Fruit fly (Drosophila melanogaster) whole organism, embryonic: ENCODE data around the gene CG31406.

Experiments
- CG10274 ChIP-seq: fragments of 200-800 bp; sonication (Bioruptor generic); optimal IDR thresholded peaks from 3 replicates; lab custom pipeline; 2017; ENCODE audit warnings: missing biosample characterization, mild to moderate bottlenecking, missing genetic modification characterization
- CG10321 ChIP-seq: fragments of 200-800 bp; sonication (Bioruptor generic); IDR thresholded peaks from 2 replicates; pipeline ENCODE4 v1.3.6; 2022; ENCODE audit warnings: missing biosample characterization, missing genetic modification characterization
- CG10959 ChIP-seq: fragments of 200-800 bp; sonication (Bioruptor generic); IDR thresholded peaks from 2 replicates; pipeline ENCODE4 v1.3.6; 2022; ENCODE audit warnings: missing biosample characterization, missing genetic modification characterization
- CG11456 ChIP-seq: fragments of 200-800 bp; sonication (Bioruptor generic); IDR thresholded peaks from 3 replicates; pipeline ENCODE4 v1.3.6; 2022; ENCODE audit warnings: missing biosample characterization, missing genetic modification characterization
- CG12236 ChIP-seq: fragments of 200-800 bp; sonication (Bioruptor generic); optimal IDR thresholded peaks from 2 replicates; lab custom pipeline; 2016; ENCODE audit warnings: missing biosample characterization, missing genetic modification characterization
- CG13894 ChIP-seq: fragments of 200-800 bp; sonication (Bioruptor generic); optimal IDR thresholded peaks from 3 replicates; lab custom pipeline; 2018; ENCODE audit warnings: missing biosample characterization, mild to moderate bottlenecking, missing genetic modification characterization, moderate library complexity
- CG16813 ChIP-seq: fragments of 200-800 bp; sonication (Bioruptor generic); IDR thresholded peaks from 3 replicates; pipeline ENCODE4 v1.3.6; 2022; ENCODE audit warnings: missing biosample characterization, missing genetic modification characterization; ENCODE audit not compliant: partially characterized antibody
- CG18011 ChIP-seq: fragments of 200-800 bp; sonication (Bioruptor generic); optimal IDR thresholded peaks from 2 replicates; lab custom pipeline; 2017; ENCODE audit warnings: missing biosample characterization, missing genetic modification characterization, mild to moderate bottlenecking, moderate library complexity, missing genotype
- CG18599 ChIP-seq: fragments of 200-800 bp; sonication (Bioruptor generic); optimal IDR thresholded peaks from 3 replicates; lab custom pipeline; 2017; ENCODE audit warnings: missing biosample characterization, missing genetic modification characterization, mild to moderate bottlenecking, moderate library complexity, missing genetic modification reagents
- CG31365 ChIP-seq: fragments of 200-800 bp; sonication (Bioruptor generic); optimal IDR thresholded peaks from 2 replicates; lab custom pipeline; 2018; ENCODE audit warnings: missing biosample characterization, mild to moderate bottlenecking, missing genetic modification characterization
- CG32532 ChIP-seq: fragments of 200-800 bp; sonication (Bioruptor generic); IDR thresholded peaks from 2 replicates; pipeline ENCODE4 v1.3.6; 2022; ENCODE audit warnings: missing biosample characterization, missing genetic modification characterization
- CG32767 ChIP-seq: fragments of 200-800 bp; sonication (Bioruptor generic); IDR thresholded peaks from 2 replicates; pipeline ENCODE4 v1.3.6; 2022; ENCODE audit warnings: missing biosample characterization, missing genetic modification characterization
- CG33213 ChIP-seq: fragments of 200-800 bp; sonication (Bioruptor generic); optimal IDR thresholded peaks from 3 replicates; lab custom pipeline; 2016; ENCODE audit warnings: missing biosample characterization, missing genetic modification characterization
- CG3838 ChIP-seq: fragments of 200-800 bp; sonication (Bioruptor generic); optimal IDR thresholded peaks from 3 replicates; lab custom pipeline; 2016; ENCODE audit warnings: missing biosample characterization, missing genetic modification characterization
- CG42726 ChIP-seq: fragments of 200-800 bp; sonication (Bioruptor generic); IDR thresholded peaks from 2 replicates; pipeline ENCODE4 v1.3.6; 2022; ENCODE audit warnings: missing biosample characterization, missing genetic modification characterization; ENCODE audit not compliant: partially characterized antibody
- CG4730 ChIP-seq: fragments of 200-800 bp; sonication (Bioruptor generic); IDR thresholded peaks from 2 replicates; pipeline ENCODE4 v1.3.6; 2022; ENCODE audit warnings: missing biosample characterization, missing genetic modification characterization
- CG4854 ChIP-seq: fragments of 200-800 bp; sonication (Bioruptor generic); optimal IDR thresholded peaks from 2 replicates; lab custom pipeline; 2016; ENCODE audit warnings: missing biosample characterization, missing genetic modification characterization, inconsistent platforms
- Dll ChIP-seq: fragments of 200-800 bp; sonication (Bioruptor generic); IDR thresholded peaks from 4 replicates; pipeline ENCODE4 v1.3.6; 2022; ENCODE audit warnings: missing biosample characterization, missing genetic modification characterization; ENCODE audit not compliant: partially characterized antibody
- HHEX ChIP-seq: fragments of 200-800 bp; sonication (Bioruptor generic); optimal IDR thresholded peaks from 3 replicates; lab custom pipeline; 2017; ENCODE audit warnings: missing biosample characterization, mild to moderate bottlenecking, missing genetic modification characterization, missing genetic modification reagents
- HLH4C ChIP-seq: fragments of 200-800 bp; sonication (Bioruptor generic); IDR thresholded peaks from 3 replicates; pipeline ENCODE4 v1.3.6; 2022; ENCODE audit warnings: missing biosample characterization, missing genetic modification characterization; ENCODE audit not compliant: partially characterized antibody
- Hr78 ChIP-seq, 2 experiments: fragments of 200-800 bp in 1 of 2; fragments of >200 bp in 1 of 2; sonication (Bioruptor generic) in 1 of 2; optimal IDR thresholded peaks; 2 replicates each; lab custom pipeline; 2017 to 2019; ENCODE audit warnings: missing biosample characterization in 2 of 2, missing genetic modification characterization in 2 of 2, mild to moderate bottlenecking in 1 of 2, moderate library complexity in 1 of 2
- Med ChIP-seq: fragments of 200-800 bp; sonication (Bioruptor generic); peaks from one replicate; lab custom pipeline; 2016; ENCODE audit warnings: missing biosample characterization, missing genetic modification characterization, mild to moderate bottlenecking, inconsistent platforms, moderate library complexity
- Mes4 ChIP-seq: fragments of 200-800 bp; sonication (Bioruptor generic); optimal IDR thresholded peaks from 2 replicates; lab custom pipeline; 2016; ENCODE audit warnings: missing biosample characterization, missing genetic modification characterization
- NFAT ChIP-seq: fragments of 200-800 bp; sonication (Bioruptor generic); IDR thresholded peaks from 2 replicates; pipeline ENCODE4 v1.3.6; 2022; ENCODE audit warnings: missing biosample characterization, missing genetic modification characterization
- Opbp ChIP-seq: fragments of 200-800 bp; sonication (Bioruptor generic); IDR thresholded peaks from 3 replicates; pipeline ENCODE4 v1.3.6; 2022; ENCODE audit warnings: missing biosample characterization, missing genetic modification characterization; ENCODE audit not compliant: partially characterized antibody
- Ptx1 ChIP-seq: fragments of 200-800 bp; sonication (Bioruptor generic); IDR thresholded peaks from 2 replicates; pipeline ENCODE4 v1.3.6; 2022; ENCODE audit warnings: missing biosample characterization, missing genetic modification characterization
- Taf1 ChIP-seq: fragments of 200-800 bp; sonication (Bioruptor generic); IDR thresholded peaks from 2 replicates; pipeline ENCODE4 v1.3.6; 2022; ENCODE audit warnings: missing biosample characterization, missing genetic modification characterization
- Trl ChIP-seq, 3 experiments: fragments of >200 bp in 2 of 3; fragments of 200-800 bp in 1 of 3; sonication (Bioruptor generic) in 1 of 3; optimal IDR thresholded peaks; 2 replicates in 1 of 3; 3 replicates in 2 of 3; lab custom pipeline; 2016 to 2017; ENCODE audit warnings: missing biosample characterization in 1 of 3, missing genetic modification characterization in 1 of 3
- ara ChIP-seq: fragments of 200-800 bp; sonication (Bioruptor generic); IDR thresholded peaks from 2 replicates; pipeline ENCODE4 v1.3.6; 2022; ENCODE audit warnings: missing biosample characterization, missing genetic modification characterization
- bigmax ChIP-seq: fragments of 200-800 bp; sonication (Bioruptor generic); optimal IDR thresholded peaks from 2 replicates; lab custom pipeline; 2018; ENCODE audit warnings: missing biosample characterization, mild to moderate bottlenecking, missing genetic modification characterization
- dm ChIP-seq: fragments of 200-800 bp; sonication (Bioruptor generic); optimal IDR thresholded peaks from 3 replicates; lab custom pipeline; 2016; ENCODE audit warnings: missing biosample characterization, missing genetic modification characterization
- esg ChIP-seq: fragments of 200-800 bp; sonication (Bioruptor generic); conservative IDR thresholded peaks from 2 replicates; pipeline ENCODE4 v1.3.6; 2022; ENCODE audit warnings: missing biosample characterization, missing genetic modification characterization
- exex ChIP-seq: fragments of 200-800 bp; sonication (Bioruptor generic); optimal IDR thresholded peaks from 4 replicates; lab custom pipeline; 2018; ENCODE audit warnings: missing biosample characterization, mild to moderate bottlenecking, missing genetic modification characterization, moderate library complexity
- fd64A ChIP-seq: fragments of 200-800 bp; sonication (Bioruptor generic); optimal IDR thresholded peaks from 3 replicates; lab custom pipeline; 2018; ENCODE audit warnings: missing biosample characterization, mild to moderate bottlenecking, missing genetic modification characterization
- ftz-f1 ChIP-seq: fragments of 200-800 bp; sonication (Bioruptor generic); optimal IDR thresholded peaks from 2 replicates; lab custom pipeline; 2016; ENCODE audit warnings: missing biosample characterization, missing genetic modification characterization
- gfzf ChIP-seq: fragments of 200-800 bp; sonication (Bioruptor generic); optimal IDR thresholded peaks from 2 replicates; lab custom pipeline; 2016; ENCODE audit warnings: missing biosample characterization, mild to moderate bottlenecking, missing genetic modification characterization, moderate library complexity
- lbe ChIP-seq: fragments of 200-800 bp; sonication (Bioruptor generic); optimal IDR thresholded peaks from 2 replicates; lab custom pipeline; 2016; ENCODE audit warnings: missing biosample characterization, mild to moderate bottlenecking, missing genetic modification characterization
- luna ChIP-seq: fragments of 200-800 bp; sonication (Bioruptor generic); optimal IDR thresholded peaks from 2 replicates; lab custom pipeline; 2016; ENCODE audit warnings: missing biosample characterization, missing genetic modification characterization
- maf-S ChIP-seq: fragments of 200-800 bp; sonication (Bioruptor generic); optimal IDR thresholded peaks from 2 replicates; lab custom pipeline; 2016; ENCODE audit warnings: missing biosample characterization, missing genetic modification characterization
- mirr ChIP-seq: fragments of 200-800 bp; sonication (Bioruptor generic); optimal IDR thresholded peaks from 3 replicates; lab custom pipeline; 2018; ENCODE audit warnings: missing biosample characterization, mild to moderate bottlenecking, missing genetic modification characterization
- odd ChIP-seq: fragments of 200-800 bp; sonication (Bioruptor generic); optimal IDR thresholded peaks from 2 replicates; lab custom pipeline; 2017; ENCODE audit warnings: missing biosample characterization, mild to moderate bottlenecking, missing genetic modification characterization
- onecut ChIP-seq: fragments of 200-800 bp; sonication (Bioruptor generic); IDR thresholded peaks from 2 replicates; pipeline ENCODE4 v1.3.6; 2022; ENCODE audit warnings: missing biosample characterization, missing genetic modification characterization
- psq ChIP-seq: fragments of 200-800 bp; sonication (Bioruptor generic); optimal IDR thresholded peaks from 2 replicates; lab custom pipeline; 2017; ENCODE audit warnings: missing biosample characterization, missing genetic modification characterization
- pzg ChIP-seq: fragments of 200-800 bp; sonication (Bioruptor generic); optimal IDR thresholded peaks from 3 replicates; lab custom pipeline; 2018; ENCODE audit warnings: missing biosample characterization, mild to moderate bottlenecking, missing genetic modification characterization, moderate library complexity
- rib ChIP-seq: fragments of 200-800 bp; sonication (Bioruptor generic); IDR thresholded peaks from 2 replicates; pipeline ENCODE4 v1.3.6; 2022; ENCODE audit warnings: missing biosample characterization, missing genetic modification characterization
- sens ChIP-seq: fragments of 200-800 bp; sonication (Bioruptor generic); peaks from one replicate; lab custom pipeline; 2016; ENCODE audit warnings: missing biosample characterization, missing genetic modification characterization
- sisA ChIP-seq: fragments of 200-800 bp; sonication (Bioruptor generic); IDR thresholded peaks from 2 replicates; pipeline ENCODE4 v1.3.6; 2022; ENCODE audit warnings: missing biosample characterization, missing genetic modification characterization
- toy ChIP-seq: fragments of 200-800 bp; sonication (Bioruptor generic); IDR thresholded peaks from 2 replicates; pipeline ENCODE4 v1.3.6; 2022; ENCODE audit warnings: missing biosample characterization, missing genetic modification characterization

Gene CG31406

DNA sequence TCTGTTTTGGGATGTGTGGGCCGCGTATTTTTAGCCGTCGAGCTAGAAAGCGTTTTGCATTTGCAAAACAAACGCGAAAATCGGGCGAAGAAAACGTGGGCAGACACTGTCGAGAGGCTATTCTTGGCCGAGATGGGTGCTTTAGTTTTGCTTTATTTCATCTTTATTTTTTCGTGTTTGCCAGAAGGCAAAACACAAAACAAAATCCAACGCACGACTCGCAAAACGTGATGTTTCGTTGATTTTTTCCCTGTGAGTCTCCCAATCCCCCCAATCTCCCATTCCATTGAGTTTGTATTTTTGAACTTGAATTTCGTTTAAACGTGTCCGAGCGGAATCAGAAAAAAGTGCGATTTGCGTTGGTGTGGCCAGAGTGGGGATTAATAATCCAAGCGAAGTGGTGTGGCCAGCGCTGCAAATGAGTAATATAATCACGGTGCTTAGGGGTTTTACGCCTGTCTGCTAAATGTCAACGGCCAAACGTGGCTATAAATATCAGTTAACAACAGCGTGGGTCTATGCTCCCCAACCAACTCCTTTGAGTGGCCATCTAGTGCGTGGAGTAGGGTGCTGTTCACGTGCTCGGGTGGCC lies 41.4 kb downstream of the CG31406 start (continued):
- TF ChIP-seq Hr78 (GFP tag; optimal IDR thresholded peaks at IDR 0.05; lab: Kevin White, UChicago) (no peak), Trl (optimal IDR thresholded peaks at IDR 0.05; lab: Kevin White, UChicago) (no peak), Trl (GFP tag; optimal IDR thresholded peaks at IDR 0.05; lab: Kevin White, UChicago) (no peak), CG16813 (no peak)

DNA sequence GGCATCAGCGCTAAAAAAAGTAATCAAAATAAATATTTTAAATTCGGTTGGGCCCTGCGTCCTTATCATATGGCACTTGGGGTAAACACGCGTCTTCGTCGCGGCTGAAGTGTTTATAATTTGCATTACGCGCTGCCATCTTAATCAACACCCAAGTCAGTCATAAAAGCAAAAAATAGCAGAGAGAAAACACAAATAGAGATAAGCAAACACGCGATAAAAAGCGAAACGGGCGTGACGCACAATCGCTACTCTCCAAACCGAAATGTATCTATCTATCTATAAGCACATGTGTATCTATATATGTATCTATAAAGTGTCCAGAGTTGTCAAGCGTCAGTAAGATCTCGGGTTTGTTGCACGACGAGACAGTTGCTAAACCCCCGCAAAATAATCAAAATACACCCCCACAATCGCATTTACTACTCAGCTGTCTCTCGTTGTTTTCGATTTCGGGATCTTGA lies 42.4 kb downstream of the CG31406 start:
- TF ChIP-seq dm (no peak), CG10321 (GFP tag; lab: Robert Waterston, UW) (no peak), luna (GFP tag; lab: Kevin White, UChicago) (no peak), CG18011 (no peak), NFAT (no peak), CG32532 (GFP tag; lab: Robert Waterston, UW) (no peak), Med (GFP tag; lab: Kevin White, UChicago) (peak; percentile 92), CG10274 (GFP tag; lab: Kevin White, UChicago) (peak; percentile 17), HLH4C (no peak), CG18599 (GFP tag; lab: Kevin White, UChicago) (peak; percentile 61), Opbp (GFP tag; lab: Robert Waterston, UW) (no peak), exex (peak; percentile 77), Trl (optimal IDR thresholded peaks at IDR 0.05; lab: Kevin White, UChicago) (no peak), Trl (GFP tag; optimal IDR thresholded peaks at IDR 0.05; lab: Kevin White, UChicago) (no peak), ara (no peak), esg (GFP tag; lab: Robert Waterston, UW) (no peak), fd64A (GFP tag; lab: Kevin White, UChicago) (peak; percentile 26), Ptx1 (no peak), onecut (GFP tag; lab: Robert Waterston, UW) (no peak), odd (GFP tag; lab: Kevin White, UChicago) (peak; percentile 15), bigmax (no peak), CG33213 (GFP tag; lab: Kevin White, UChicago) (peak; percentile 45), ftz-f1 (GFP tag; lab: Kevin White, UChicago) (no peak), rib (GFP tag; lab: Robert Waterston, UW) (0 out of 2 replicates have a peak, but pooled peaks have one; percentile 31), CG12236 (GFP tag; lab: Kevin White, UChicago) (no peak), pzg (GFP tag; lab: Kevin White, UChicago) (no peak), psq (GFP tag; lab: Kevin White, UChicago) (no peak), Dll (GFP tag; lab: Robert Waterston, UW) (no peak), CG4730 (no peak), toy (GFP tag; lab: Robert Waterston, UW) (no peak), CG31365 (tag; lab: Kevin White, UChicago) (no peak), CG42726 (no peak), CG4854 (GFP tag; lab: Kevin White, UChicago) (no peak), mirr (peak; percentile 94), CG11456 (GFP tag; lab: Robert Waterston, UW) (no peak), Taf1 (no peak), sens (GFP tag; lab: Kevin White, UChicago) (peak; percentile 74), HHEX (GFP tag; lab: Kevin White, UChicago) (peak; percentile 65), CG3838 (no peak), Mes4 (GFP tag; lab: Kevin White, UChicago) (no peak), lbe (GFP tag; lab: Kevin White, UChicago) (peak; percentile 70), CG32767 (GFP tag; lab: Robert Waterston, UW) (peak; percentile 33; the same call in 1 of the 2 replicates), maf-S (GFP tag; lab: Kevin White, UChicago) (no peak), gfzf (GFP tag; lab: Kevin White, UChicago) (no peak), sisA (no peak), CG13894 (tag; lab: Kevin White, UChicago) (peak; percentile 20), CG10959 (GFP tag; lab: Robert Waterston, UW) (no peak)
